Fruit fly (Drosophila melanogaster) whole organism, embryonic: ENCODE results near the gene Rbbp5.

Experiments
- Atf-2 ChIP-seq: fragments of 200-800 bp; sonication (Bioruptor generic); optimal IDR thresholded peaks from 2 replicates; lab custom pipeline; 2016; ENCODE audit warnings: missing biosample characterization, missing genetic modification characterization
- CG10209 ChIP-seq: fragments of 200-800 bp; sonication (Bioruptor generic); optimal IDR thresholded peaks from 3 replicates; lab custom pipeline; 2017; ENCODE audit warnings: missing biosample characterization, mild to moderate bottlenecking, missing genetic modification characterization, missing genetic modification reagents
- CG1024 ChIP-seq: fragments of 200-800 bp; sonication (Bioruptor generic); IDR thresholded peaks from 2 replicates; pipeline ENCODE4 v1.3.6; 2022; ENCODE audit warnings: missing biosample characterization, missing genetic modification characterization
- CG12104 ChIP-seq: fragments of 200-800 bp; sonication (Bioruptor generic); optimal IDR thresholded peaks from 3 replicates; lab custom pipeline; 2016; ENCODE audit warnings: missing biosample characterization, missing genetic modification characterization
- CG12769 ChIP-seq: fragments of 200-800 bp; sonication (Bioruptor generic); optimal IDR thresholded peaks from 2 replicates; lab custom pipeline; 2019; ENCODE audit warnings: missing biosample characterization, mild to moderate bottlenecking, missing genetic modification characterization, moderate library complexity
- CG13287 ChIP-seq: fragments of 200-800 bp; sonication (Bioruptor generic); IDR thresholded peaks from 2 replicates; pipeline ENCODE4 v1.3.6; 2022; ENCODE audit warnings: missing biosample characterization, missing genetic modification characterization; ENCODE audit not compliant: partially characterized antibody
- CG13894 ChIP-seq: fragments of 200-800 bp; sonication (Bioruptor generic); optimal IDR thresholded peaks from 3 replicates; lab custom pipeline; 2018; ENCODE audit warnings: missing biosample characterization, mild to moderate bottlenecking, missing genetic modification characterization, moderate library complexity
- CG14710 ChIP-seq: fragments of 200-800 bp; sonication (Bioruptor generic); optimal IDR thresholded peaks from 3 replicates; lab custom pipeline; 2019; ENCODE audit warnings: missing biosample characterization, mild to moderate bottlenecking, missing genetic modification characterization, moderate library complexity
- CG15601 ChIP-seq: fragments of 200-800 bp; sonication (Bioruptor generic); optimal IDR thresholded peaks from 3 replicates; lab custom pipeline; 2019; ENCODE audit warnings: missing biosample characterization, mild to moderate bottlenecking, missing genetic modification characterization, moderate library complexity
- CG16863 ChIP-seq: fragments of 200-800 bp; sonication (Bioruptor generic); optimal IDR thresholded peaks from 3 replicates; lab custom pipeline; 2016; ENCODE audit warnings: missing biosample characterization, missing genetic modification characterization
- CG17328 ChIP-seq: fragments of 200-800 bp; sonication (Bioruptor generic); IDR thresholded peaks from 2 replicates; pipeline ENCODE4 v1.3.6; 2022; ENCODE audit warnings: missing biosample characterization, missing genetic modification characterization
- CG2129 ChIP-seq: fragments of 200-800 bp; sonication (Bioruptor generic); IDR thresholded peaks from 2 replicates; pipeline ENCODE4 v1.3.6; 2022; ENCODE audit warnings: missing biosample characterization, missing genetic modification characterization; ENCODE audit not compliant: partially characterized antibody
- CG2199 ChIP-seq: fragments of 200-800 bp; sonication (Bioruptor generic); IDR thresholded peaks from 3 replicates; pipeline ENCODE4 v1.3.6; 2022; ENCODE audit warnings: missing biosample characterization, missing genetic modification characterization
- CG2712 ChIP-seq: fragments of 200-800 bp; optimal IDR thresholded peaks from 3 replicates; lab custom pipeline; 2019; ENCODE audit warnings: missing biosample characterization, mild to moderate bottlenecking, missing genetic modification characterization, moderate library complexity
- CG30431 ChIP-seq: fragments of 200-800 bp; sonication (Bioruptor generic); optimal IDR thresholded peaks from 2 replicates; lab custom pipeline; 2017; ENCODE audit warnings: missing biosample characterization, missing genetic modification characterization
- CG34224 ChIP-seq: fragments of 200-800 bp; sonication (Bioruptor generic); IDR thresholded peaks from 3 replicates; pipeline ENCODE4 v1.3.6; 2022; ENCODE audit warnings: missing biosample characterization, missing genetic modification characterization; ENCODE audit not compliant: partially characterized antibody
- CG4328 ChIP-seq: fragments of 200-800 bp; sonication (Bioruptor generic); optimal IDR thresholded peaks from 3 replicates; lab custom pipeline; 2017; ENCODE audit warnings: missing biosample characterization, missing genetic modification reagents, missing genetic modification characterization
- CG5245 ChIP-seq: fragments of 200-800 bp; sonication (Bioruptor generic); optimal IDR thresholded peaks from 3 replicates; lab custom pipeline; 2016; ENCODE audit warnings: missing biosample characterization, missing genetic modification characterization
- CG6254 ChIP-seq: fragments of 200-800 bp; sonication (Bioruptor generic); optimal IDR thresholded peaks from 3 replicates; lab custom pipeline; 2017; ENCODE audit warnings: mild to moderate bottlenecking, missing biosample characterization, missing genetic modification reagents, missing genetic modification characterization
- CG6272 ChIP-seq: fragments of 200-800 bp; sonication (Bioruptor generic); IDR thresholded peaks from 2 replicates; pipeline ENCODE4 v1.3.6; 2022; ENCODE audit warnings: missing biosample characterization, missing genetic modification characterization
- CG7963 ChIP-seq: fragments of 200-800 bp; sonication (Bioruptor generic); IDR thresholded peaks from 3 replicates; pipeline ENCODE4 v1.3.6; 2022; ENCODE audit warnings: missing biosample characterization, missing genetic modification characterization; ENCODE audit not compliant: partially characterized antibody
- CG8478 ChIP-seq: fragments of >200 bp; optimal IDR thresholded peaks from 2 replicates; lab custom pipeline; 2018
- Deaf1 ChIP-seq: fragments of 200-800 bp; optimal IDR thresholded peaks from 3 replicates; lab custom pipeline; 2019; ENCODE audit warnings: missing biosample characterization, mild to moderate bottlenecking, missing genetic modification characterization, moderate library complexity
- Drgx ChIP-seq: fragments of 200-800 bp; sonication (Bioruptor generic); IDR thresholded peaks from 2 replicates; pipeline ENCODE4 v1.3.6; 2022; ENCODE audit warnings: missing biosample characterization, missing genetic modification characterization
- E2f1 ChIP-seq: fragments of 200-800 bp; sonication (Bioruptor generic); IDR thresholded peaks from 2 replicates; pipeline ENCODE4 v1.3.6; 2022; ENCODE audit warnings: missing biosample characterization, missing genetic modification characterization
- E2f2 ChIP-seq: fragments of 200-800 bp; sonication (Bioruptor generic); IDR thresholded peaks from 2 replicates; pipeline ENCODE4 v1.3.6; 2022; ENCODE audit warnings: missing biosample characterization, missing genetic modification characterization
- GATAe ChIP-seq: fragments of 200-800 bp; sonication (Bioruptor generic); conservative IDR thresholded peaks from 2 replicates; pipeline ENCODE4 v1.3.6; 2022; ENCODE audit warnings: missing biosample characterization, missing genetic modification characterization
- HmgZ ChIP-seq: fragments of 200-800 bp; sonication (Bioruptor generic); optimal IDR thresholded peaks from 2 replicates; lab custom pipeline; 2018; ENCODE audit warnings: missing biosample characterization, mild to moderate bottlenecking, missing genetic modification characterization
- Mrtf ChIP-seq: fragments of 200-800 bp; sonication (Bioruptor generic); IDR thresholded peaks from 3 replicates; pipeline ENCODE4 v1.3.6; 2022; ENCODE audit warnings: missing biosample characterization, missing genetic modification characterization
- NFAT ChIP-seq: fragments of 200-800 bp; sonication (Bioruptor generic); IDR thresholded peaks from 2 replicates; pipeline ENCODE4 v1.3.6; 2022; ENCODE audit warnings: missing biosample characterization, missing genetic modification characterization
- Pdp1 ChIP-seq, 2 experiments: fragments of 200-800 bp; sonication (Bioruptor generic); optimal IDR thresholded peaks; 3 replicates each; lab custom pipeline; 2016; ENCODE audit warnings: missing biosample characterization in 2 of 2, missing genetic modification characterization in 2 of 2, mild to moderate bottlenecking in 1 of 2, moderate library complexity in 1 of 2
- Poxn ChIP-seq: fragments of 200-800 bp; sonication (Bioruptor generic); IDR thresholded peaks from 2 replicates; pipeline ENCODE4 v1.3.6; 2022; ENCODE audit warnings: missing biosample characterization, missing genetic modification characterization
- Side ChIP-seq: fragments of 200-800 bp; sonication (Bioruptor generic); optimal IDR thresholded peaks from 2 replicates; lab custom pipeline; 2016; ENCODE audit warnings: missing biosample characterization, missing genetic modification characterization
- Tbp ChIP-seq: fragments of >200 bp; optimal IDR thresholded peaks from 2 replicates; lab custom pipeline; 2018; ENCODE audit warnings: missing biosample characterization, missing genetic modification characterization
- Trl ChIP-seq, 3 experiments: fragments of >200 bp in 2 of 3; fragments of 200-800 bp in 1 of 3; sonication (Bioruptor generic) in 1 of 3; optimal IDR thresholded peaks; 2 replicates in 1 of 3; 3 replicates in 2 of 3; lab custom pipeline; 2016 to 2017; ENCODE audit warnings: missing biosample characterization in 1 of 3, missing genetic modification characterization in 1 of 3
- bsh ChIP-seq, 2 experiments: fragments of 200-800 bp; sonication (Bioruptor generic); optimal IDR thresholded peaks; 2 replicates each; lab custom pipeline; 2017 to 2018; ENCODE audit warnings: mild to moderate bottlenecking in 2 of 2, missing biosample characterization in 2 of 2, missing genetic modification characterization in 2 of 2, moderate library complexity in 1 of 2
- ci ChIP-seq: fragments of 200-800 bp; sonication (Bioruptor generic); IDR thresholded peaks from 3 replicates; pipeline ENCODE4 v1.3.6; 2022; ENCODE audit warnings: missing biosample characterization, missing genetic modification characterization
- corto ChIP-seq: fragments of 200-800 bp; sonication (Bioruptor generic); optimal IDR thresholded peaks from 2 replicates; lab custom pipeline; 2016; ENCODE audit warnings: missing biosample characterization, mild to moderate bottlenecking, missing genetic modification characterization, moderate library complexity
- esg ChIP-seq: fragments of 200-800 bp; sonication (Bioruptor generic); conservative IDR thresholded peaks from 2 replicates; pipeline ENCODE4 v1.3.6; 2022; ENCODE audit warnings: missing biosample characterization, missing genetic modification characterization
- gfzf ChIP-seq: fragments of 200-800 bp; sonication (Bioruptor generic); optimal IDR thresholded peaks from 2 replicates; lab custom pipeline; 2016; ENCODE audit warnings: missing biosample characterization, mild to moderate bottlenecking, missing genetic modification characterization, moderate library complexity
- hkb ChIP-seq, 2 experiments: fragments of 200-800 bp in 1 of 2; fragments of >200 bp in 1 of 2; sonication (Bioruptor generic) in 1 of 2; IDR thresholded peaks in 1 of 2; optimal IDR thresholded peaks in 1 of 2; 2 replicates each; pipeline versions ENCODE4 v1.3.6 to Lab custom; 2017 to 2022; ENCODE audit warnings: missing biosample characterization in 1 of 2, missing genetic modification characterization in 1 of 2
- jumu ChIP-seq: fragments of 200-800 bp; sonication (Bioruptor generic); optimal IDR thresholded peaks from 3 replicates; lab custom pipeline; 2016; ENCODE audit warnings: missing biosample characterization, missing genetic modification characterization
- luna ChIP-seq: fragments of 200-800 bp; sonication (Bioruptor generic); optimal IDR thresholded peaks from 2 replicates; lab custom pipeline; 2016; ENCODE audit warnings: missing biosample characterization, missing genetic modification characterization
- nom ChIP-seq: fragments of 200-800 bp; sonication (Bioruptor generic); optimal IDR thresholded peaks from 2 replicates; lab custom pipeline; 2017; ENCODE audit warnings: missing biosample characterization, missing genetic modification characterization, mild to moderate bottlenecking, moderate library complexity, missing genetic modification reagents
- pfk ChIP-seq: fragments of 200-800 bp; sonication (Bioruptor generic); optimal IDR thresholded peaks from 2 replicates; lab custom pipeline; 2018; ENCODE audit warnings: missing biosample characterization, mild to moderate bottlenecking, missing genetic modification characterization, moderate library complexity
- wor ChIP-seq: fragments of 200-800 bp; sonication (Bioruptor generic); IDR thresholded peaks from 2 replicates; pipeline ENCODE4 v1.3.6; 2022; ENCODE audit warnings: missing biosample characterization, missing genetic modification characterization
- zf30C ChIP-seq: fragments of 200-800 bp; sonication (Bioruptor generic); optimal IDR thresholded peaks from 3 replicates; lab custom pipeline; 2018; ENCODE audit warnings: missing biosample characterization, mild to moderate bottlenecking, missing genetic modification characterization

Gene Rbbp5

DNA sequence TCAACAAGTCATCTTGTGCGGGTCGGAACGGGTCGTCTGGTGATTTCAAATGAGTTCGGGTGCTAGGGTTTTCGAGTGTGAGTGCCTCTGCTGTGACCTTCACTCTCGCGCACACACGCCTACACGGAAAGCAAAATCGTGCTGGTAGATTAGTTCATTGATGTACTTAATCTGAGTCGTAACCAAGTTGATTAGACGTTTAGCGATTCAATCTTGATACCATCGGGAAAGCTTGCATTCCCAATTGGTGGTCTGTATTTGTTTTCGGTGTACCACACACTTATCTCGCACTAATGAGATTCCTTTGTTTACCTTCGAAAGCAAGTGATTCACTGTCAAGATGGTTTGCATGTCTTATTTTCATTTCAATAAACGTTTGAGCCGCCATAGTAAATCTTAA is 41.2 kb upstream of the Rbbp5 start (continued):
- TF ChIP-seq E2f1 (GFP tag; lab: Robert Waterston, UW) (no peak; the same call in 1 of the 2 replicates), CG5245 (GFP tag; lab: Kevin White, UChicago) (peak; percentile 1), Drgx (GFP tag; lab: Robert Waterston, UW) (no peak; the same call in 1 of the 2 replicates), E2f2 (peak; percentile 22; the same call in 1 of the 2 replicates), zf30C (GFP tag; lab: Kevin White, UChicago) (peak; percentile 69), CG10209 (GFP tag; lab: Kevin White, UChicago) (peak; percentile 28), esg (no peak), CG12769 (tag; lab: Kevin White, UChicago) (peak; percentile 87)

- no peak for TF ChIP-seq Side
- TF ChIP-seq jumu (GFP tag; lab: Kevin White, UChicago), result no peak
- no peak for TF ChIP-seq wor (GFP tag; lab: Robert Waterston, UW)
- TF ChIP-seq Pdp1 (GFP tag; optimal IDR thresholded peaks at IDR 0.05; lab: Kevin White, UChicago), result peak in 1 of 2 experiments; percentile 87
- no peak for TF ChIP-seq CG7963 (GFP tag; lab: Robert Waterston, UW)
- TF ChIP-seq Poxn (GFP tag; lab: Robert Waterston, UW), result no peak
- peak; percentile 75 for TF ChIP-seq nom (GFP tag; lab: Kevin White, UChicago)
- TF ChIP-seq Atf-2 (GFP tag; lab: Kevin White, UChicago), result no peak
- TF ChIP-seq CG14710 (tag; lab: Kevin White, UChicago), result no peak
- TF ChIP-seq Mrtf (GFP tag; lab: Robert Waterston, UW), result no peak
- TF ChIP-seq CG12104 (GFP tag; lab: Kevin White, UChicago), result no peak
- no peak for TF ChIP-seq pfk (GFP tag; lab: Kevin White, UChicago)
- no peak for TF ChIP-seq CG6254 (GFP tag; lab: Kevin White, UChicago)
- TF ChIP-seq gfzf (GFP tag; lab: Kevin White, UChicago), result no peak
- TF ChIP-seq CG4328 (GFP tag; lab: Kevin White, UChicago), result no peak
- no peak for TF ChIP-seq luna (GFP tag; lab: Kevin White, UChicago)
- TF ChIP-seq CG13287 (GFP tag; lab: Robert Waterston, UW), result no peak
- TF ChIP-seq Deaf1 (tag; lab: Kevin White, UChicago), result peak; percentile 12
- TF ChIP-seq CG30431 (GFP tag; lab: Kevin White, UChicago), result no peak
- TF ChIP-seq Trl (optimal IDR thresholded peaks at IDR 0.05; lab: Kevin White, UChicago), result no peak
- no peak for TF ChIP-seq Trl (GFP tag; optimal IDR thresholded peaks at IDR 0.05; lab: Kevin White, UChicago)
- TF ChIP-seq bsh (GFP tag; optimal IDR thresholded peaks at IDR 0.05; lab: Kevin White, UChicago), result peak in 1 of 2 experiments; percentile 36
- TF ChIP-seq CG8478, result no peak
- TF ChIP-seq E2f1 (GFP tag; lab: Robert Waterston, UW), result no peak
- no peak for TF ChIP-seq NFAT
- TF ChIP-seq CG6272 (GFP tag; lab: Robert Waterston, UW), result no peak
- TF ChIP-seq CG17328, result no peak
Observed at dm6 chr3L:20387843-20388163, 40.1 kb upstream of the Rbbp5 start.

dm6 chr3L:20387038-20387842 is 39.5 kb upstream of the Rbbp5 start:
- TF ChIP-seq hkb (optimal IDR thresholded peaks at IDR 0.05; lab: Kevin White, UChicago) (no peak), hkb (GFP tag; IDR thresholded peaks at IDR 0.05; lab: Robert Waterston, UW) (0 out of 2 replicates have a peak, but pooled peaks have one; percentile 14), HmgZ (tag; lab: Kevin White, UChicago) (peak; percentile 45), Tbp (GFP tag; lab: Kevin White, UChicago) (no peak), CG13894 (tag; lab: Kevin White, UChicago) (peak; percentile 2), corto (no peak), CG2199 (GFP tag; lab: Robert Waterston, UW) (peak; percentile 89; the same call in 2 of the 3 replicates), CG16863 (GFP tag; lab: Kevin White, UChicago) (no peak), ci (GFP tag; lab: Robert Waterston, UW) (0 out of 3 replicates have a peak, but pooled peaks have one; percentile 25), CG2129 (no peak), CG15601 (tag; lab: Kevin White, UChicago) (peak; percentile 6), CG34224 (GFP tag; lab: Robert Waterston, UW) (no peak), CG2712 (tag; lab: Kevin White, UChicago) (no peak), GATAe (GFP tag; lab: Robert Waterston, UW) (peak; percentile 62), CG1024 (GFP tag; lab: Robert Waterston, UW) (0 out of 2 replicates have a peak, but pooled peaks have one; percentile 14)
